Fruit fly (Drosophila melanogaster) whole organism, embryonic: ENCODE measurements around the gene Act87E.

Experiments
- Aef1 ChIP-seq: fragments of 200-800 bp; sonication (Bioruptor generic); IDR thresholded peaks from 3 replicates; pipeline ENCODE4 v1.3.6; 2022; ENCODE audit warnings: missing biosample characterization, missing genetic modification characterization
- Bdp1 ChIP-seq: fragments of 200-800 bp; sonication (Bioruptor generic); optimal IDR thresholded peaks from 3 replicates; lab custom pipeline; 2016; ENCODE audit warnings: missing biosample characterization, missing genetic modification characterization
- BtbVII ChIP-seq: fragments of 200-800 bp; sonication (Bioruptor generic); optimal IDR thresholded peaks from 3 replicates; lab custom pipeline; 2017; ENCODE audit warnings: missing biosample characterization, mild to moderate bottlenecking, missing genetic modification characterization
- CG10565 ChIP-seq: fragments of 200-800 bp; sonication (Bioruptor generic); optimal IDR thresholded peaks from 3 replicates; lab custom pipeline; 2016; ENCODE audit warnings: missing biosample characterization, mild to moderate bottlenecking, missing genetic modification characterization
- CG11093 ChIP-seq: fragments of 200-800 bp; sonication (Bioruptor generic); IDR thresholded peaks from 3 replicates; pipeline ENCODE4 v1.3.6; 2022; ENCODE audit warnings: missing biosample characterization, missing genetic modification characterization
- CG11695 ChIP-seq: fragments of 200-800 bp; sonication (Bioruptor generic); IDR thresholded peaks from 3 replicates; pipeline ENCODE4 v1.3.6; 2022; ENCODE audit warnings: missing biosample characterization, missing genetic modification characterization
- CG11723 ChIP-seq: fragments of 200-800 bp; sonication (Bioruptor generic); optimal IDR thresholded peaks from 2 replicates; lab custom pipeline; 2017; ENCODE audit warnings: missing biosample characterization, mild to moderate bottlenecking, missing genetic modification characterization
- CG1233 ChIP-seq: fragments of 200-800 bp; sonication (Bioruptor generic); optimal IDR thresholded peaks from 4 replicates; lab custom pipeline; 2018; ENCODE audit warnings: missing biosample characterization, mild to moderate bottlenecking, missing genetic modification characterization
- CG13287 ChIP-seq: fragments of 200-800 bp; sonication (Bioruptor generic); IDR thresholded peaks from 2 replicates; pipeline ENCODE4 v1.3.6; 2022; ENCODE audit warnings: missing biosample characterization, missing genetic modification characterization; ENCODE audit not compliant: partially characterized antibody
- CG14050 ChIP-seq: fragments of 200-800 bp; sonication (Bioruptor generic); IDR thresholded peaks from 3 replicates; pipeline ENCODE4 v1.3.6; 2022; ENCODE audit warnings: missing biosample characterization, missing genetic modification characterization
- CG15696 ChIP-seq: fragments of 200-800 bp; sonication (Bioruptor generic); optimal IDR thresholded peaks from 2 replicates; lab custom pipeline; 2019; ENCODE audit warnings: missing biosample characterization, mild to moderate bottlenecking, missing genetic modification characterization, moderate library complexity
- CG17359 ChIP-seq: fragments of 200-800 bp; sonication (Bioruptor generic); optimal IDR thresholded peaks from 3 replicates; lab custom pipeline; 2018; ENCODE audit warnings: missing biosample characterization, mild to moderate bottlenecking, missing genetic modification characterization, moderate library complexity
- CG17385 ChIP-seq: fragments of 200-800 bp; sonication (Bioruptor generic); optimal IDR thresholded peaks from 3 replicates; lab custom pipeline; 2018; ENCODE audit warnings: missing biosample characterization, mild to moderate bottlenecking, missing genetic modification characterization
- CG30020 ChIP-seq: fragments of 200-800 bp; optimal IDR thresholded peaks from 2 replicates; lab custom pipeline; 2019; ENCODE audit warnings: missing biosample characterization, mild to moderate bottlenecking, missing genetic modification characterization, moderate library complexity
- CG3281 ChIP-seq: fragments of 200-800 bp; sonication (Bioruptor generic); optimal IDR thresholded peaks from 3 replicates; lab custom pipeline; 2017; ENCODE audit warnings: missing biosample characterization, mild to moderate bottlenecking, missing genetic modification characterization
- CG33557 ChIP-seq: fragments of 200-800 bp; sonication (Bioruptor generic); optimal IDR thresholded peaks from 2 replicates; lab custom pipeline; 2019; ENCODE audit warnings: missing biosample characterization, mild to moderate bottlenecking, missing genetic modification characterization, moderate library complexity
- CG5953 ChIP-seq: fragments of 200-800 bp; sonication (Bioruptor generic); IDR thresholded peaks from 2 replicates; pipeline ENCODE4 v1.3.6; 2022; ENCODE audit warnings: missing biosample characterization, missing genetic modification characterization
- CG6813 ChIP-seq: fragments of 200-800 bp; sonication (Bioruptor generic); optimal IDR thresholded peaks from 2 replicates; lab custom pipeline; 2017; ENCODE audit warnings: missing biosample characterization, missing genetic modification characterization, mild to moderate bottlenecking, moderate library complexity, missing genetic modification reagents
- CG8924 ChIP-seq: fragments of 200-800 bp; optimal IDR thresholded peaks from 3 replicates; lab custom pipeline; 2019; ENCODE audit warnings: missing biosample characterization, mild to moderate bottlenecking, missing genetic modification characterization, moderate library complexity
- CG9727 ChIP-seq: fragments of 200-800 bp; sonication (Bioruptor generic); optimal IDR thresholded peaks from 3 replicates; lab custom pipeline; 2017; ENCODE audit warnings: missing biosample characterization, mild to moderate bottlenecking, missing genetic modification characterization
- CG9932 ChIP-seq: fragments of 200-800 bp; sonication (Bioruptor generic); IDR thresholded peaks from 2 replicates; pipeline ENCODE4 v1.3.6; 2022; ENCODE audit warnings: missing biosample characterization, missing genetic modification characterization
- Dad ChIP-seq: fragments of 200-800 bp; sonication (Bioruptor generic); optimal IDR thresholded peaks from 3 replicates; lab custom pipeline; 2016; ENCODE audit warnings: missing biosample characterization, missing genetic modification characterization
- Deaf1 ChIP-seq: fragments of 200-800 bp; optimal IDR thresholded peaks from 3 replicates; lab custom pipeline; 2019; ENCODE audit warnings: missing biosample characterization, mild to moderate bottlenecking, missing genetic modification characterization, moderate library complexity
- Dip2 ChIP-seq: fragments of 200-800 bp; sonication (Bioruptor generic); IDR thresholded peaks from 2 replicates; pipeline ENCODE4 v1.3.6; 2022; ENCODE audit warnings: missing biosample characterization, missing genetic modification characterization
- Dip3 ChIP-seq: fragments of 200-800 bp; sonication (Bioruptor generic); optimal IDR thresholded peaks from 3 replicates; lab custom pipeline; 2016; ENCODE audit warnings: missing biosample characterization, missing genetic modification characterization
- Dll ChIP-seq: fragments of 200-800 bp; sonication (Bioruptor generic); IDR thresholded peaks from 4 replicates; pipeline ENCODE4 v1.3.6; 2022; ENCODE audit warnings: missing biosample characterization, missing genetic modification characterization; ENCODE audit not compliant: partially characterized antibody
- Fer1 ChIP-seq: fragments of 200-800 bp; sonication (Bioruptor generic); optimal IDR thresholded peaks from 2 replicates; lab custom pipeline; 2017; ENCODE audit warnings: missing biosample characterization, mild to moderate bottlenecking, missing genetic modification characterization
- HLHmδ ChIP-seq: fragments of 200-800 bp; sonication (Bioruptor generic); optimal IDR thresholded peaks from 2 replicates; lab custom pipeline; 2018; ENCODE audit warnings: missing biosample characterization, mild to moderate bottlenecking, missing genetic modification characterization, moderate library complexity
- Nf-YA ChIP-seq: fragments of 200-800 bp; sonication (Bioruptor generic); IDR thresholded peaks from 2 replicates; pipeline ENCODE4 v1.3.6; 2022; ENCODE audit warnings: missing biosample characterization, missing genetic modification characterization
- Oli ChIP-seq: fragments of 200-800 bp; sonication (Bioruptor generic); optimal IDR thresholded peaks from 2 replicates; lab custom pipeline; 2018; ENCODE audit warnings: missing biosample characterization, mild to moderate bottlenecking, missing genetic modification characterization, moderate library complexity
- Poxn ChIP-seq: fragments of 200-800 bp; sonication (Bioruptor generic); IDR thresholded peaks from 2 replicates; pipeline ENCODE4 v1.3.6; 2022; ENCODE audit warnings: missing biosample characterization, missing genetic modification characterization
- TFAM ChIP-seq: fragments of 200-800 bp; sonication (Bioruptor generic); optimal IDR thresholded peaks from 2 replicates; lab custom pipeline; 2017; ENCODE audit warnings: missing biosample characterization, missing genetic modification characterization, inconsistent platforms
- ara ChIP-seq: fragments of 200-800 bp; sonication (Bioruptor generic); IDR thresholded peaks from 2 replicates; pipeline ENCODE4 v1.3.6; 2022; ENCODE audit warnings: missing biosample characterization, missing genetic modification characterization
- chn ChIP-seq: fragments of 200-800 bp; sonication (Bioruptor generic); optimal IDR thresholded peaks from 2 replicates; lab custom pipeline; 2016; ENCODE audit warnings: missing biosample characterization, missing genetic modification characterization
- ci ChIP-seq: fragments of 200-800 bp; sonication (Bioruptor generic); IDR thresholded peaks from 3 replicates; pipeline ENCODE4 v1.3.6; 2022; ENCODE audit warnings: missing biosample characterization, missing genetic modification characterization
- dmrt99B ChIP-seq: fragments of 200-800 bp; sonication (Bioruptor generic); optimal IDR thresholded peaks from 2 replicates; lab custom pipeline; 2018; ENCODE audit warnings: missing biosample characterization, mild to moderate bottlenecking, missing genetic modification characterization, moderate library complexity
- fd102C ChIP-seq: fragments of 200-800 bp; sonication (Bioruptor generic); optimal IDR thresholded peaks from 2 replicates; lab custom pipeline; 2018; ENCODE audit warnings: missing biosample characterization, mild to moderate bottlenecking, missing genetic modification characterization, moderate library complexity
- gce ChIP-seq: fragments of 200-800 bp; sonication (Bioruptor generic); IDR thresholded peaks from 3 replicates; pipeline ENCODE4 v1.3.6; 2022; ENCODE audit warnings: missing biosample characterization, missing genetic modification characterization
- gsb-n ChIP-seq: fragments of 200-800 bp; sonication (Bioruptor generic); optimal IDR thresholded peaks from 3 replicates; lab custom pipeline; 2018; ENCODE audit warnings: missing biosample characterization, mild to moderate bottlenecking, missing genetic modification characterization
- maf-S ChIP-seq: fragments of 200-800 bp; sonication (Bioruptor generic); optimal IDR thresholded peaks from 2 replicates; lab custom pipeline; 2016; ENCODE audit warnings: missing biosample characterization, missing genetic modification characterization
- nom ChIP-seq: fragments of 200-800 bp; sonication (Bioruptor generic); optimal IDR thresholded peaks from 2 replicates; lab custom pipeline; 2017; ENCODE audit warnings: missing biosample characterization, missing genetic modification characterization, mild to moderate bottlenecking, moderate library complexity, missing genetic modification reagents
- oc ChIP-seq: fragments of 200-800 bp; sonication (Bioruptor generic); optimal IDR thresholded peaks from 2 replicates; lab custom pipeline; 2018; ENCODE audit warnings: missing biosample characterization, mild to moderate bottlenecking, missing genetic modification characterization, moderate library complexity
- rib ChIP-seq: fragments of 200-800 bp; sonication (Bioruptor generic); IDR thresholded peaks from 2 replicates; pipeline ENCODE4 v1.3.6; 2022; ENCODE audit warnings: missing biosample characterization, missing genetic modification characterization
- salm ChIP-seq: fragments of 200-800 bp; sonication (Bioruptor generic); optimal IDR thresholded peaks from 2 replicates; lab custom pipeline; 2018; ENCODE audit warnings: missing biosample characterization, mild to moderate bottlenecking, missing genetic modification characterization
- seq ChIP-seq: fragments of 200-800 bp; sonication (Bioruptor generic); IDR thresholded peaks from 2 replicates; pipeline ENCODE4 v1.3.6; 2022; ENCODE audit warnings: missing biosample characterization, missing genetic modification characterization
- slbo ChIP-seq: fragments of 200-800 bp; sonication (Bioruptor generic); IDR thresholded peaks from 2 replicates; pipeline ENCODE4 v1.3.6; 2022; ENCODE audit warnings: missing biosample characterization, missing genetic modification characterization
- twi ChIP-seq: fragments of 200-800 bp; optimal IDR thresholded peaks from 2 replicates; lab custom pipeline; 2019; ENCODE audit warnings: missing biosample characterization, mild to moderate bottlenecking, missing genetic modification characterization, moderate library complexity
- usp ChIP-seq: fragments of >200 bp; optimal IDR thresholded peaks from 2 replicates; lab custom pipeline; 2017; ENCODE audit warnings: missing biosample characterization, missing genetic modification characterization
- zen2 ChIP-seq: fragments of 200-800 bp; sonication (Bioruptor generic); IDR thresholded peaks from 3 replicates; pipeline ENCODE4 v1.3.6; 2022; ENCODE audit warnings: missing biosample characterization, missing genetic modification characterization; ENCODE audit not compliant: partially characterized antibody

Act87E gene

DNA sequence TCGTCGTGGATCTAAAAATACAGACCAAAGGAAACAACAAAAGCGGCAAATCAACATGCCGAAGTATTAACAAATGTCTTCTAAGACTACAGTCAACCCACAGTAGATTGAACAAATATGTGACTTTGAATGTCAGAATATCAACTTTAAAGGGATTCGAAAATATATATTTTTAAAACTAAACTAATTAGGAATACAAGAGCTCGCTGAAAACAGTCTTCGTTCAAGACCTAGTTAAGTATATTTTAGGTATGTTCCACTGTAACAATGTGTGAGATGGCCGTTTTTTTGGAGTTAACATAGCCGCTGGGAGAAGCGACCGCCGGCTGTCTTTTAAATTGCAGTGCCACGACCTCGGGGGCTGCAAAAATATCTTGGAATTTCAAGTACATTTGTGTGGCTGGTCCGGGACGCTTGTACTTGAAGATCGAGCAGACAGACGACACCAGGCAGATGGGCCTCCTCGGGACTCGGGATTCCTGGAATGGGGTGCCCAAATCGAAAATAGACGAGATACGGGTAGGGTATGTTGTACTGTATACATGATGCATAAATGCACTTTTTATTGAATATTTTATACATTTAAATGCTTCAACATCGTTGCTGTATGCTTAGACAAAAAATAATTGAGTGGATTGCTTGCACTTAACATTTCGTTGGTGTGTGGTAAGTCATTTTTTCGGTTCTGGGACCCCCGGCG lies 2.7 kb downstream of the Act87E start (continued):
- TF ChIP-seq CG15696 (tag; lab: Kevin White, UChicago): peak; percentile 78
- TF ChIP-seq CG9932 (GFP tag; lab: Robert Waterston, UW): peak; percentile 53
- no peak for TF ChIP-seq CG10565 (GFP tag; lab: Kevin White, UChicago)
- 0 out of 3 replicates have a peak, but pooled peaks have one; percentile 36 for TF ChIP-seq CG11695 (GFP tag; lab: Robert Waterston, UW)
- TF ChIP-seq Dip3 (GFP tag; lab: Kevin White, UChicago): peak; percentile 30
- TF ChIP-seq salm (tag; lab: Kevin White, UChicago): peak; percentile 55
- TF ChIP-seq Dad (GFP tag; lab: Kevin White, UChicago): peak; percentile 27
- TF ChIP-seq CG17359 (tag; lab: Kevin White, UChicago): peak; percentile 79
- TF ChIP-seq slbo (GFP tag; lab: Robert Waterston, UW): peak; percentile 71
- no peak for TF ChIP-seq CG30020 (tag; lab: Kevin White, UChicago)
- no peak for TF ChIP-seq Dip2 (GFP tag; lab: Robert Waterston, UW)
- peak; percentile 34 for TF ChIP-seq nom (GFP tag; lab: Kevin White, UChicago)
- peak; percentile 62 for TF ChIP-seq gsb-n (tag; lab: Kevin White, UChicago)
- peak; percentile 45 for TF ChIP-seq CG33557 (GFP tag; lab: Kevin White, UChicago)
- TF ChIP-seq Nf-YA (GFP tag; lab: Robert Waterston, UW): peak; percentile 46; the same call in 1 of the 2 replicates
- peak; percentile 75 for TF ChIP-seq ara (GFP tag; lab: Robert Waterston, UW)
- TF ChIP-seq CG11723: peak; percentile 34
- peak; percentile 68 for TF ChIP-seq Aef1 (GFP tag; lab: Robert Waterston, UW)
- TF ChIP-seq CG14050 (GFP tag; lab: Robert Waterston, UW): peak; percentile 47; the same call in 2 of the 3 replicates
- peak; percentile 30 for TF ChIP-seq oc (tag; lab: Kevin White, UChicago)
- peak; percentile 61 for TF ChIP-seq CG1233 (GFP tag; lab: Kevin White, UChicago)
- TF ChIP-seq HLHmδ (GFP tag; lab: Kevin White, UChicago): no peak
- TF ChIP-seq maf-S: peak; percentile 26
- 0 out of 3 replicates have a peak, but pooled peaks have one; percentile 21 for TF ChIP-seq CG11093 (GFP tag; lab: Robert Waterston, UW)
- no peak for TF ChIP-seq zen2 (GFP tag; lab: Robert Waterston, UW)
- peak; percentile 34 for TF ChIP-seq Deaf1
- TF ChIP-seq dmrt99B: peak; percentile 80
- peak; percentile 37; the same call in 1 of the 3 replicates for TF ChIP-seq gce
- TF ChIP-seq ci: peak; percentile 90
- peak; percentile 90 for TF ChIP-seq twi
- peak; percentile 75 for TF ChIP-seq Oli
- TF ChIP-seq Dll (GFP tag; lab: Robert Waterston, UW): no peak
- peak; percentile 32; the same call in 1 of the 2 replicates for TF ChIP-seq seq (GFP tag; lab: Robert Waterston, UW)
- no peak for TF ChIP-seq rib (GFP tag; lab: Robert Waterston, UW)
- TF ChIP-seq CG8924 (tag; lab: Kevin White, UChicago): peak; percentile 76
- TF ChIP-seq CG13287 (GFP tag; lab: Robert Waterston, UW): no peak
- TF ChIP-seq Poxn (GFP tag; lab: Robert Waterston, UW): no peak
- peak; percentile 29 for TF ChIP-seq TFAM
- peak; percentile 29 for TF ChIP-seq chn (GFP tag; lab: Kevin White, UChicago)
- TF ChIP-seq usp (GFP tag; lab: Kevin White, UChicago): no peak
- TF ChIP-seq CG17385 (GFP tag; lab: Kevin White, UChicago): peak; percentile 58
- TF ChIP-seq fd102C (GFP tag; lab: Kevin White, UChicago): peak; percentile 17
- TF ChIP-seq Fer1: peak; percentile 44
- peak; percentile 58; the same call in 1 of the 2 replicates for TF ChIP-seq CG5953 (GFP tag; lab: Robert Waterston, UW)
- TF ChIP-seq CG3281 (GFP tag; lab: Kevin White, UChicago): peak; percentile 47
- TF ChIP-seq CG9727 (GFP tag; lab: Kevin White, UChicago): peak; percentile 59
- TF ChIP-seq CG6813 (GFP tag; lab: Kevin White, UChicago): peak; percentile 66
- peak; percentile 50 for TF ChIP-seq BtbVII (GFP tag; lab: Kevin White, UChicago)
- peak; percentile 26 for TF ChIP-seq Bdp1 (GFP tag; lab: Kevin White, UChicago)
